Fruit fly (Drosophila melanogaster) whole organism, larva: Measurements from ENCODE around the gene CG31710.

Experiments
- noc ChIP-seq: fragments of 200-800 bp; sonication (Bioruptor generic); optimal IDR thresholded peaks from 3 replicates; lab custom pipeline; 2019; ENCODE audit warnings: missing biosample characterization, mild to moderate bottlenecking, missing genetic modification characterization, moderate library complexity

CG31710 gene

DNA sequence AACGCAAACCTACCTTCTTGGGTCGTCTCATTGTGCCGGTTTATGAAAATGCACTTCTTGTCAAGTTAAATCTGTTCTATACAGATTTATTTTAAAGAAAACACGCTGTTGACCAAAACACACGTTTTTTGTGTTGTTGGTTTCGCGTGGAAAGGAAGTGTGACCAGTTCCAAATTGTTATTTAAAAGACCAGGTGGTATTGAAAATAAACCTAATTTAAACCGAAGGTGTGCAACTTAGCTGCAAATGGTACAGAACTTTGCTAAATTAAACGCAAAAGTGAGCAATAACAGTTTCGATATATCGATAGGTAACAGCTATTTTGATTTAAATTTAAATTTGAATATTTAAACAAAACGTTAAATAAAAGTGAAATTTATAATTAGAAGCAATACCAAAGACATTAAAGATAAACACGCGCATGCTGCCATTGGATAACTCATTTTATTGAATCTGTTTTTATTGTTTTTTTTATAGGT is 5.4 kb upstream of the CG31710 start, which contains the start of gene CG4364:
Gene CG4364 (minus strand): TSS at position 165 of the 479 bp plus-strand sequence.
- TF ChIP-seq noc (tag; lab: Kevin White, UChicago) = no peak

DNA sequence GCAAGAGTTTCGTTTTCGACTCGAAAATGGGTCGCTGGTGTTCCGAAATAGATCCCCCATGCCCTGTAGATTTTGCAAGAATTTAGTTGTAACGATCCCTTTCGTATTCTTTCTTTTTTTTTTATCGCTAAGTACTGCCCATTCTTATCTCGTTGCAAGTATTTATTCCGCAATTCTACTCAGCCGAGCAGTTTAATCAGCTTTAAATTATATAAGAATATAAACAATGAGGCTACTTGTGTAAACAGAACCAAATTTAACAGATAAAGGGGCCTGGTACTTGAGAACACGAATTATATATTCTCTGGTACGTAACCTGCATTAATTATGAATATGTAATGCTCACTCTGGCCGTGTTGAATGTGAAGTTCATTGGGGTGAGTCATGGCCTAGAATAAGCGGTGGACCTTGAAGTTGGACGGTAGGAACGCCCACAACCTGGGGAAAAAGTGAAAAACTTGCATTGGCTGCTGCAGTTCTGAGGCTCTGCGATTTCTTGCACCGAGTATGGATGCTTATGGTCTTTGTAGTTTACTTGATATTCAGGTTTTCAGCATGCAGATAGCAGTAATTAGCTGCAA is 1.9 kb upstream of the CG31710 start:
- TF ChIP-seq noc (tag; lab: Kevin White, UChicago) = no peak

DNA sequence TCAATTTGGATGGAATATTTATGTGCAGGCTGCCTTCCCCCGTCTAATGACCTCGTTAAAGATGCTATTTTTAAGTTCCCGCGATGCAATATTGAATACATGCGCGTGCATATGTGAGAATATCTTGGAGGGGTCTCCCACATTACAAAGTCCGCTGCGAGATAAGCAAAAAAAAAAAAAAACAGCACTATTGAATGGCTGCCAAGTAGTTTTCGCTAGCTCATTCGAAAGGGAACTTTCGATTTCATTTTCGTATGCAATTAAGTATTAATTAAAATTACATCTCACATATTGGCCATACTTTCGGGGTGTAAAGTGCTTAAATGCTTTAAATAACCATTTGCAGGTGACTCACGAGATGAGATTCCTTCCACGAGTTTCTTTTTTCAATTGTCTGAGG is 1.3 kb upstream of the CG31710 start:
- TF ChIP-seq noc (tag; lab: Kevin White, UChicago) = no peak

DNA sequence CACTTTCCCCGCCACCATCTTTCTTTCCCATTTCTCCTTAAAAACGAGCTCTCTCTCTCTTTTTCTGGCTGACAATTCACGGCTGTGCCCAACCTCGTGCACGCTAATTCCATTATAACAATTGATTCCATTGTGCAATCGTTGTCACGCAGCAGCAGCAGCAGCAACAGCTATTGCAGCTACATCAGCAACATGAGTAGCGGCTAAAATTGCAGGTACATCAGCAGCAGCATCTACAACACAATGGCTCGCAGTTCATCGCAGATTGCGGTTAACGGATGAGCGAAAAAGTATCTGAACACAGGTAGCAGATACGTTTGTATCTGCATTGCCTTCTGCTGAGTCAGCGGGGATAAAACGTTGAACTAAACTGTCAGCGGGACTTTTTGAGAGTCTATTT is 463 bp downstream of the CG31710 start:
- no peak for TF ChIP-seq noc (tag; lab: Kevin White, UChicago)

DNA sequence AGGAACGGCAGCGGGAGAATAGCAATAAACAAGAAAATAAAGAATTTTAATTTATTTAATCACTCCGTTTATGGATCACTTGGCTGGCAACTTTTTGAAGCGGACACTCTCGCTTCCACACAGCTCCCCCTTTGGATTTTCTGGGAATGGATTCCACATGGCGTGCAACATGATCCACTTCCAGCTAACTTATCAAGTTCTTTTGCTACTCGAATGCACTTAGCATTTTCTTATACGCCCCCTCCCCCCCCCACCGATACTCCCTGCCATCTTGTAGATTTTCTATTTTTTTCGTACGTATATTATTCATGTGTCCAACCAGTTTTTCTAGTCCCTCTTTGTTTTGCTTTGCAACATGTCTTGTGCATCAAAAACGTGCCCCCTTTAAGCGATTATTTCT is 1.4 kb downstream of the CG31710 start:
- no peak for TF ChIP-seq noc (tag; lab: Kevin White, UChicago)

DNA sequence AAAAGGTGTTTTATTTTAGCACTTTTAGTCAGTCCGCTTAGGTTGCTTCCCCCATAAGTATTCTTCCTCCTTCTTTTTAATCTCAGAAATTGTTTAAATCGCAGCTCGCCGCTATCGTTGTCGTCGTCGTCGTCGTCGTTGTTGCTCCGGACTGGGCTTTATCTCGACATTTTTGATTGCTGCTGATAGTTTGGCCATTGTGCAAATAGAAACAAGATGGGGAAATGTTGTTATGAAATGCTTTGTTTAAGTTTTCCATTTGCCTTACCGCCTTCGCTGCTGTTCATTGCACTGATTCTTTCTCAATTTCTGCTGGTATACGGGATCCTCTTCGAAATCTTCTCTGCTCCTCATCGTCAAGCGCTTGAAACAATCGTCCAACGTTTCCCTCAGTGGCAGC is 2.8 kb downstream of the CG31710 start:
- TF ChIP-seq noc (tag; lab: Kevin White, UChicago) = no peak

DNA sequence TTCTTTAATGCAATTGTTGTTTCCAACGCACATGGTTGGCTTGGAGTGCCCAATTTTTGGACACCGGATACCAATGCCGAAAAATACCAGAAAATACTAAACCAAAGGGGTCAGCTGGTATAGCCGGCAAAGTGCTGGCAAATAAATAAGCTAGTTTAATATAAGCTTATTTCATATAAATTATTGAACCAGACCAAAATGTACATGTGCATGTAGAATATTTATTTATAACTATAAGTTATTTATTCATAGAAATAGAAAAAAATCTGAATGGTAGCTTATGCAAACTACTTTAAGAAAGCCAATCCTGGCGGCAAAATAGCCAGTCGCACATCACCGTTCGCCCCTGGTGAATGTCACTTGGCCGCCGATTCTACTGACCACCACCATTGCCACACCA is 5.3 kb downstream of the CG31710 start, which contains the start of gene pelo:
Gene pelo (plus strand): TSS at position 357 of the 400 bp plus-strand sequence.
- TF ChIP-seq noc (tag; lab: Kevin White, UChicago) = peak; percentile 70

DNA sequence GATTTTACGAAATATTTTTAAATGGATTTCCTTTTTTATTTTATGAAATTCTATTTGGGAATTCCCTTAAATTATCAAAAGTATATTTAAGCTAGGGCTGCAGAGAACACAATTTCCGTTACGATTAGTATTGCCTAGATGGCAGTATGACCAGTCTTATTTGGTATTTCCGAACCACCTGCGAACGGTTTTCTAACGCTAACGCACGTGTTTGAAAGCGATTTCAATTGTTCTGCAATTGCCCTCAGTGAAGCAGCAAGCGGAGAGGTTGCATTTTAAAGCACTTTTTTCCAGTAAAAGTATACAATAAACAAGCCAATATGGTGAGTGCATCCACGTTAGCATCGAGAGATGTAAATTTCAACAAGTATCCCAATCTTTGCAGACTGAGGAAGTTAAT is 6.1 kb downstream of the CG31710 start, which contains the start of gene hoip:
Gene hoip (plus strand): TSS at position 177 of the 400 bp plus-strand sequence.
- TF ChIP-seq noc (tag; lab: Kevin White, UChicago) = no peak

DNA sequence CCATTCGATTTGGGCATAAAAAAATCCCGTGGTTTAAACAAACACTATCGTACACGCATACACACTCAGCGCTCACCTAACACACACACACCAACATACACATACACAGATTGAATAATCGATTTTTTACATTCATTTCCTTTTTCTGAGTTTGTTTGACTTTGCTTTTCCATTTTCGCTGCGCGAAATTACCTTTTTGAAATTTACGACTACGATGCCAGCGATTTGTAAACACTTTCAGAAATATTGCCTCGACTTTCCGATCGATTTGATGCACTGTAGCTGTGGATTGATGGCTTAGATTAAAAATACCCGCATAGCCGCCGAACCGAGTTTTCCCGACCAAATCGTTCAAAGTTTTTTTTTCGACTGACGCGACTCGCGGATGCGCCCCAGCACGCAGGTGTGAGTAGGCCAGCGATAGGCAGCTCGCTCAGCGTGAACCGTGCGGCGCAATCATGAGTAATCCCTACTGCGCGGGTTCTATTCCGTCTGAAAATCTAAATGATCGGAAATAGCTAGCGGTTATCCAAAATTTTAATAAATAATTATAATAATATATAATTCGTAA is 6.7 kb downstream of the CG31710 start, which contains the start of gene Pka-C1:
Gene Pka-C1 (minus strand): TSS at position 375 of the 571 bp plus-strand sequence.
- TF ChIP-seq noc (tag; lab: Kevin White, UChicago) = peak; percentile 39

DNA sequence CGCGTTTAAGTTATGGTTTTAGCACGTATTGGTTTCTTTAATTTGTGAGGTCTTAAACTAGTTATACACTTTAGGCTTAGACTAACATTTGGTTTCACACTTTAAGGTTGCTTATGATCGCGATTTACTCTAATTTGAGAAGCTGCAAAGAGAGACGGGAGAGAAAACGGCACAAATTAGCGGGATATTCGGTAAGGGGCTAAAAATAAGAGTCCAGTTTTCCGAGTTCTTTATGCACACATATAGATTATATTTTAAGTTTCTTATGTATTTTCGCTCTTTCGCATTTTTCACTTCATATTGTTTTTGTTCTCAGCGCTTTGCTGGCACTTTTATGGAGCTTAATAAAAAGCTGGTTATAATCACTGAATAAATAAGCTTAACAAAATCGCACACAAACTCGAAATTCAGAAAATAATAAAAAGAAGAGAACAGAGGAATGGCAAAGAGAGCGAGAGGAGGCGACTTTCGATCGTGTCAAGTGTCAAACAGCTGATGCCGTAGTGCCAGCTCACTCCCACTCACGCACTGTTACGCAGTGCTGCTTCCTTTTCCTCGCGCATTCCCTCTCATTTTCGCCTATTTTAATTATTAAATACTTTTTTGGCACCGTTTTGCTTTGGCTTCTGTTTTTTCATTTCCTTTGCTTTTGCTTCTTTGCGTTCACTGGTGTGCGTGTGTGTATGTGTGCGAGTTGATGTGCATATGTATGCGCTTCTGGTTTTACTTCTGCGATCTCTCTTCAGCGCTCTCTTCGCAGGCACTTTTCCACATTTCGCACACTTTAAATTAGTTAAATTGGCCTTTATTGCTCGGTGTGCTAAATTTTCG is 7.4 kb downstream of the CG31710 start:
- TF ChIP-seq noc (tag; lab: Kevin White, UChicago) = peak; percentile 30

DNA sequence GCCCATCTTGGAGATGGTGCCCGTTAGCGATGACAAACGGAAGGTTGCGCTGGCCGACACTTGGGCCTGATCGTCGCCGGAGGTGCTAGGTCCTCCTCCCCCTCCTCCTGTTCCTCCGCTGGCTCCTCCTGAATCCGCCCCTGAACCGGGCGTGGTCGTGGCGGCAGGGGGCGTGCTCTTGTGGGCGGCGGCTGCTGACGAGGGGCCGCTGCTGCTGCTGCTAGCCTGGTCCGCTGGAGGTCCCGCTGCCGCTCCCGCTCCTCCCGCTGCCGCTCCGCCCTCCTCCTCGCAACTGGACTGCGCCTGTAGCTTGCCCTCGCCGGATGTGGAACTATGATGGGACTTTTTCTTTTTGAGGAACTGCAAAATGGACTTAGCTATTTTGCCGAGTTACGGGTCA is 8.2 kb downstream of the CG31710 start:
- no peak for TF ChIP-seq noc (tag; lab: Kevin White, UChicago)

DNA sequence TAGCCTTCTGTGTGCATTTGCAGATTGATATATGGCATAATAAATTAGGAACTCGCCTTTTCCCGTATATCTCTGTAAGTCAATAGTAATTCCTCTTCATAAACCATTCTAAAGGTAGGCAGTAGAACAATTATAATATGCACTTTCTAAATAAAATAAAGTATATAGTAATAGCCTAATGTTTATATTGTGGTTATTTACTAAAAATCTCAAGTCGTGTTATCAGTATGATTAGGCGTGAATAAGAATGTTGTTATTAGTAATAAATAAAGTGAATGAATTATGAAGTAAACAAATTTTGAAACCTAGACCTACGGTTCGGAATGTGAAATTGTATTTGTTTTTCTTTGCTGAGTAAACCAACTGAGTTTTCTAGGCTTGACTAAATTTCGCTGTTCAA is 10.0 kb downstream of the CG31710 start:
- TF ChIP-seq noc (tag; lab: Kevin White, UChicago) = no peak

DNA sequence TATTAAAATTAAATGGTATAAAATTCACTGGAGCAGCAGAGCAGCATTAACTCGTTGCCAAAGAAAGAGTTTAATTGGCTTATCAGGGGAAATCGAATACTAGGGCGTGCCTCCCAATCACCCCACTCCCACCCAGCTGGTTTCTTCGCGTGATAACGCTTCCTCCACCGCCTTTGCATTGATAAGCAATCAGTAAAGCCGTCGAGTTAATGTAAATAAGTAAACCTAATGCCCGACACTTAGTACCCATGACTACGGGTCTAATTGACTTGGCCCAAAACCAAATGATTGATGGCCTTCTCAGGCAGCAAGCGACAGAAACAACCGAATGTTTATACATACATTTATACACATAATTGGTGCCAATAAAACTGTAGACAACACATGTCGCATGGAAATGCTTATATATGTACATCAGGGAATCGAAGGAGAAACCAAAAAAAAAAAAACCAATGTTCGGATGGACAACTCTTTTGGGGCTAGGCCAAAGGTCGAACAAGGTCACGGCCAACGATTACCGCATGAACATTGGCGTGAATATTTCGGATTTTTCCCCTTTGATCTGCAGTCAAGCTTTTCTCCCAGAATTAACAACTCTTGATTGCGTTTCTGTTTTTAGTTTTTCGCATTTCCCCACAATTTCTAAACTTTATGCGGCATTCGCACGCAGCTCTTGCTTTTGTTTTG is 11.7 kb downstream of the CG31710 start:
- TF ChIP-seq noc (tag; lab: Kevin White, UChicago) = no peak

DNA sequence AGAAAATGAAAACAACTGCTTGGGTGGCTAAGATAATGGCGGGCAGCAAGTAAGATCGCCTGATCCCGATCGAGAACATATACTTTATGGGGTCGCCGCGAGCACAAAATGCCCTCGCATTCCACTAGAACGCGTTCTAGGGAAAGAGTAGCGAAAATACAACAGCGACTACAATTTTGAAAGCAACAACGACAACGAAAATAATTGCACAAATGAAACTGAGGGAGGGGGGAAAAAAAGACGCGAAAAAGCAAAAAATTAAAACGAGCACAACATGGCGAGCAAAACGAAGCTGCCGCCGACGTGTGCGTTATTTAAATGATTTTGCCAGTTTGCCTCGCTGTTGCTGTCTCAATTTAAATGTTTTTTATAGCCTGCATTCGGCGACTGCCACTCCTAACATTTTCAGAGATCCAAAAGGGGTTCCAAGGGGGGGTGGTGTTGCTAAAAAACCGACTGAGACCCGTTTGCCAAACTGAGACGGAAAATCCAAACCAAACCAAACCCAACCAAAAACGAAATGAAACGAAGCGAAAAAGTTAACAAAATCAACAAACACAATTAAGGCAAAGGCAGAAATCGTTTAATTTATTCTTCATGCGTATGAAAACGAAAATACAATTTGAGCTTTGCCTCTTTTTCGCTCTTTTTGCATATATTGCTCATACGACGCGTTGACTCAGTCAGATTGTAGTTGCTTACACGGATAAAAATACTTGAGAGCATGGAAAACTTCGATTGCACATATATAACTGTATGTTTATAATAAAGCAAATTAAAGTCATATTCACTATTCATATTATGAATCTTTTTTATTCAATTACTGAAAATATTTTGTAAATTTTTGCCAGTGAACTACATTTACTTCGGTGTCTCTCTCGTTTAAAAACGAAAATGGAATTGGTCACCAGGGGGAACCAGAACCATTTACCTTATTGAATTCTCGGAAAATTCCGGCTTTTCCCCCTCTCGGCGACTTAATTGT is 13.1 kb downstream of the CG31710 start:
- TF ChIP-seq noc (tag; lab: Kevin White, UChicago) = peak; percentile 67
